Worm (Caenorhabditis elegans): ENCODE results near the gene nhr-166.

- no peak for TF ChIP-seq him-1 (tag; optimal IDR thresholded peaks at IDR 0.05)
- TF ChIP-seq dao-5 (tag; optimal IDR thresholded peaks at IDR 0.05): no peak
- no peak for TF ChIP-seq W03F9.2 (tag; optimal IDR thresholded peaks at IDR 0.05)
Measured at ce11 chrII:3917985-3918633, 38.1 kb downstream of the nhr-166 start.
